Worm (Caenorhabditis elegans) whole organism, L3 larva: ENCODE measurements around the gene F02C12.1.

Experiments used
- R02D3.7 ChIP-seq: fragments of 150-350 bp; optimal IDR thresholded peaks from 2 replicates; lab custom pipeline; 2014; ENCODE audit warnings: missing biosample characterization, missing genetic modification characterization
- aly-2 ChIP-seq: fragments of 150-350 bp; optimal IDR thresholded peaks from 2 replicates; lab custom pipeline; 2014; ENCODE audit warnings: missing biosample characterization, missing genetic modification characterization
- ama-1 ChIP-seq: fragments of 150-350 bp; optimal IDR thresholded peaks from 2 replicates; lab custom pipeline; 2018
- ceh-16 ChIP-seq: sonication (generic microtip); optimal IDR thresholded peaks from 2 replicates; lab custom pipeline; 2017; ENCODE audit warnings: missing biosample characterization, missing genetic modification characterization
- ceh-28 ChIP-seq: fragments of 150-350 bp; optimal IDR thresholded peaks from 2 replicates; lab custom pipeline; 2014; ENCODE audit warnings: missing biosample characterization, missing genetic modification reagents, missing genetic modification characterization
- daf-12 ChIP-seq: fragments of 150-350 bp; optimal IDR thresholded peaks from 2 replicates; lab custom pipeline; 2014; ENCODE audit warnings: missing biosample characterization, missing genetic modification reagents, missing genetic modification characterization
- egl-27 ChIP-seq: sonication (generic microtip); optimal IDR thresholded peaks from 4 replicates; lab custom pipeline; 2017; ENCODE audit warnings: missing biosample characterization, missing genetic modification reagents, missing genetic modification characterization
- egl-5 ChIP-seq: fragments of 150-350 bp; optimal IDR thresholded peaks from 2 replicates; lab custom pipeline; 2017; ENCODE audit warnings: missing biosample characterization, missing genetic modification reagents, missing genetic modification characterization, inconsistent platforms
- elt-1 ChIP-seq: fragments of 150-350 bp; optimal IDR thresholded peaks from 2 replicates; lab custom pipeline; 2014; ENCODE audit warnings: missing biosample characterization, missing genetic modification characterization
- elt-2 ChIP-seq: sonication (generic microtip); optimal IDR thresholded peaks from 2 replicates; lab custom pipeline; 2016; ENCODE audit warnings: missing genetic modification reagents, mild to moderate bottlenecking, missing genetic modification characterization, missing compliant biosample characterization
- elt-3 ChIP-seq, 3 experiments: fragments of 150-350 bp in 1 of 3; sonication (generic microtip) in 2 of 3; optimal IDR thresholded peaks; 2 replicates in 2 of 3; 4 replicates in 1 of 3; lab custom pipeline; 2014 to 2017; ENCODE audit warnings: missing biosample characterization in 3 of 3, missing genetic modification characterization in 3 of 3
- eor-1 ChIP-seq, 2 experiments: fragments of 150-350 bp; optimal IDR thresholded peaks; 2 replicates each; lab custom pipeline; 2014 to 2018; ENCODE audit warnings: missing biosample characterization in 2 of 2, missing genetic modification characterization in 2 of 2
- fkh-10 ChIP-seq: sonication (generic microtip); optimal IDR thresholded peaks from 2 replicates; lab custom pipeline; 2017; ENCODE audit warnings: missing biosample characterization, missing genetic modification reagents, missing genetic modification characterization
- jun-1 ChIP-seq: fragments of 150-350 bp; optimal IDR thresholded peaks from 2 replicates; lab custom pipeline; 2014; ENCODE audit warnings: missing biosample characterization, missing genetic modification reagents, missing genetic modification characterization
- lin-15B ChIP-seq: fragments of 150-350 bp; optimal IDR thresholded peaks from 2 replicates; lab custom pipeline; 2014; ENCODE audit warnings: missing biosample characterization, missing genetic modification characterization
- lsy-12 ChIP-seq: sonication (generic microtip); optimal IDR thresholded peaks from 2 replicates; lab custom pipeline; 2016; ENCODE audit warnings: mild to moderate bottlenecking, missing genetic modification characterization, missing compliant biosample characterization
- mdl-1 ChIP-seq: fragments of 150-350 bp; optimal IDR thresholded peaks from 2 replicates; lab custom pipeline; 2014; ENCODE audit warnings: missing biosample characterization, missing genetic modification characterization
- mml-1 ChIP-seq: fragments of 150-350 bp; sonication (generic microtip); optimal IDR thresholded peaks from 3 replicates; lab custom pipeline; 2014; ENCODE audit warnings: missing biosample characterization, missing genetic modification characterization
- nfya-1 ChIP-seq: sonication (generic microtip); optimal IDR thresholded peaks from 2 replicates; lab custom pipeline; 2017; ENCODE audit warnings: missing genetic modification characterization, mild to moderate bottlenecking, missing compliant biosample characterization, antibody characterized with exemption, moderate library complexity; ENCODE audit not compliant: insufficient read depth
- nhr-11 ChIP-seq: fragments of 150-350 bp; optimal IDR thresholded peaks from 2 replicates; lab custom pipeline; 2014; ENCODE audit warnings: missing biosample characterization, missing genetic modification characterization
- nhr-23 ChIP-seq: fragments of 150-350 bp; optimal IDR thresholded peaks from 2 replicates; lab custom pipeline; 2014; ENCODE audit warnings: missing biosample characterization, missing genetic modification reagents, missing genetic modification characterization
- nhr-25 ChIP-seq: sonication (generic microtip); optimal IDR thresholded peaks from 2 replicates; lab custom pipeline; 2017; ENCODE audit warnings: missing biosample characterization, missing genetic modification characterization
- nhr-28 ChIP-seq: fragments of 150-350 bp; optimal IDR thresholded peaks from 2 replicates; lab custom pipeline; 2014; ENCODE audit warnings: missing biosample characterization, missing genetic modification characterization
- nhr-43 ChIP-seq: sonication (generic microtip); optimal IDR thresholded peaks from 2 replicates; lab custom pipeline; 2016; ENCODE audit warnings: mild to moderate bottlenecking, missing genetic modification characterization, missing compliant biosample characterization; ENCODE audit not compliant: poor library complexity, severe bottlenecking
- nhr-76 ChIP-seq: fragments of 150-350 bp; sonication (generic microtip); optimal IDR thresholded peaks from 5 replicates; lab custom pipeline; 2014; ENCODE audit warnings: missing biosample characterization, missing genetic modification characterization
- nhr-77 ChIP-seq: fragments of 150-350 bp; optimal IDR thresholded peaks from 2 replicates; lab custom pipeline; 2014; ENCODE audit warnings: missing biosample characterization, missing genetic modification characterization
- pha-4 ChIP-seq: fragments of 150-350 bp; optimal IDR thresholded peaks from 2 replicates; lab custom pipeline; 2014; ENCODE audit warnings: missing biosample characterization, missing genetic modification reagents, missing genetic modification characterization
- pqm-1 ChIP-seq: fragments of 150-350 bp; optimal IDR thresholded peaks from 2 replicates; lab custom pipeline; 2017; ENCODE audit warnings: missing biosample characterization, missing genetic modification characterization, inconsistent platforms
- snpc-4 ChIP-seq: fragments of 150-350 bp; optimal IDR thresholded peaks from 2 replicates; lab custom pipeline; 2014; ENCODE audit warnings: missing biosample characterization, missing genetic modification characterization
- tbx-2 ChIP-seq: sonication (generic microtip); optimal IDR thresholded peaks from 2 replicates; lab custom pipeline; 2016; ENCODE audit warnings: mild to moderate bottlenecking, missing genetic modification characterization, missing compliant biosample characterization
- unc-39 ChIP-seq: sonication (generic microtip); optimal IDR thresholded peaks from 4 replicates; lab custom pipeline; 2017; ENCODE audit warnings: missing biosample characterization, missing genetic modification characterization
- unc-62 ChIP-seq: fragments of 150-350 bp; sonication (generic microtip); optimal IDR thresholded peaks from 4 replicates; lab custom pipeline; 2014; ENCODE audit warnings: missing biosample characterization, missing genetic modification reagents, missing genetic modification characterization
- ztf-11 ChIP-seq: fragments of 150-350 bp; optimal IDR thresholded peaks from 2 replicates; lab custom pipeline; 2014; ENCODE audit warnings: missing biosample characterization, missing genetic modification characterization

Gene F02C12.1

DNA sequence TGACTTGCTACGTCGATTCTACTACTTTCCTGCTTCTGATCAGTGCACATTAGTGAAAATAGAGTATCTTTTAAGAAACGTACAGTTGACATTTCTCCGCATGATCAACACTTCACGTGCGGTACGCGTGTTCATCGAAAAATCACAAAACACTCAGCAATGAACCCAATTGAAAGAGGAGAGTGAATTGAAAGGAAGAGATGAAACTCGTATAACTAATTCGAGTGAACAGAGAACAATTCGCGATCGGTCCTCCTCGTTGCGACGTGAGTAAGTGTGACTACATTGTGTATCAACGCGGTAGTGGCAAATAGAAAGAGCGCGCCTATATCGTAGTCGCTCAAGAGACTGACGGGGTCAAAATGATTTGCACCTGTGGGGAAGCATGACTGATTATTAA, 48.4 kb upstream of the F02C12.1 start (continued):
- TF ChIP-seq egl-5 (tag; lab: Kevin White, UChicago) (peak; percentile 43), ama-1 (lab: Kevin White, UChicago) (peak; percentile 32), pqm-1 (tag; lab: Kevin White, UChicago) (peak; percentile 84), nhr-28 (tag; lab: Kevin White, UChicago) (no peak), mml-1 (tag; lab: Kevin White, UChicago) (peak; percentile 85), unc-39 (no peak), unc-62 (GFP tag; lab: Kevin White, UChicago) (no peak), nhr-76 (peak; percentile 49), aly-2 (tag; lab: Kevin White, UChicago) (no peak), eor-1 (tag; optimal IDR thresholded peaks at IDR 0.05; lab: Kevin White, UChicago) (no peak)

DNA sequence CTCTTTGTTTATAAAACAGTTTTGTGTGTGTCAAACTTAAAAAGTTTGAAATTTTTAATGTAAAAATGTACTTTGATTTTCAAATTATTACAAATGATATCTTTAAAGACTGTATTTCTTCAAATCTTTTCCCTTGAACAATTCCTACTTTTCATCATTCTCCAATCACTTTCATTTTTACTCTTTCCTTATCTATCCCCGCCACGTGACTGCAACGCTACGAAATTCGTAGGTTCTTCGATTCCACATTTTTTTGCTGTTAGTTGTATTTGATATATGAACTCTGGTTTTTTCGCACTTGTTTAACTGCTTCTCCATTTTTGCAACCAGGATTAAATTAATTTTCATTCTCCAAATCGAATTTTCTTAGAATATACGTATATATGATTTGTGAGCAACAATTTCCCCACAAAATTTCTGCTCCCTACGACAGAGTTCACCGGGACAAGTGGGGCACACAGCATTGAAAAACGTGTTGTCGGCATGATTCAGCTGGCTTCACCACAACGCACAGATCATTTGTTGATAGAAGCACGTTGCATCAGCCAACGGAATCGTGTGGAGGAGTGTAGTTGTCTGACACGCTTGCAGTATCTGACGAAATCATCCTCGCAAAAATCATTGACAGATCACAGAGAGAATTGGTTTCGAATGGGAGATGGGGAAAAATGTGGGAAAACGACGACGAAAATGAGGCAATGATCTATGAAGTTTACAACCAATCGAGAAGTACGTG, 47.0 kb upstream of the F02C12.1 start:
- TF ChIP-seq fkh-10 (GFP tag; lab: Kevin White, UChicago) (no peak), nhr-23 (peak; percentile 46), nhr-25 (tag; lab: Kevin White, UChicago) (no peak), egl-27 (peak; percentile 51), jun-1 (tag; lab: Kevin White, UChicago) (peak; percentile 20), R02D3.7 (tag; lab: Kevin White, UChicago) (no peak), nhr-11 (tag; lab: Kevin White, UChicago) (peak; percentile 85), elt-1 (tag; lab: Kevin White, UChicago) (no peak), ama-1 (lab: Kevin White, UChicago) (peak; percentile 73), snpc-4 (tag; lab: Kevin White, UChicago) (no peak), nfya-1 (tag; lab: Kevin White, UChicago) (peak; percentile 39), egl-5 (tag; lab: Kevin White, UChicago) (peak; percentile 33), nhr-76 (peak; percentile 27), elt-2 (tag; lab: Kevin White, UChicago) (peak; percentile 73), tbx-2 (tag; lab: Kevin White, UChicago) (peak; percentile 17), nhr-43 (tag; lab: Kevin White, UChicago) (peak; percentile 84)

DNA sequence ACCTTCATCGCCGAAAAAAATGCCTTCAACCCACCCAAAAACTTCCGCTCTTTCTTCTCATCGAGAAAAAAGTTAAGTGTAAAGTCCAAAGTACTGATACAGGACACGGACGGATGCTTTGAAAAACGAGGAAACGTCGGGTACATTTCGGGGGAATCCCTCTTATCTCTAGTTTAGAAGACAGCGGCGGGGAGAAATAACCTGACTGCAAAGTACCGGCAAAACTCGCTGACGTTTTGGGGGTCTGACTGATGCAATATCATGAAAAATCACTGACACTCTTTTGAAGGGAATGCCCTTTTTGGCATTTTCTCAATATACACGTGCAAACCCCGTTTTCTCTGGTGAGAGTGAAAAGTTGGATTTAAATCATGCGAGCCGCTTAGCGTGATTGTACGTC, 45.4 kb upstream of the F02C12.1 start:
- TF ChIP-seq jun-1 (tag; lab: Kevin White, UChicago), result peak; percentile 87
- TF ChIP-seq lin-15B, result no peak
- TF ChIP-seq mml-1 (tag; lab: Kevin White, UChicago), result peak; percentile 14
- TF ChIP-seq nhr-23, result peak; percentile 87
- no peak for TF ChIP-seq ceh-28
- peak; percentile 68 for TF ChIP-seq unc-62 (GFP tag; lab: Kevin White, UChicago)
- no peak for TF ChIP-seq daf-12 (tag; lab: Kevin White, UChicago)
- TF ChIP-seq elt-2 (tag; lab: Kevin White, UChicago), result peak; percentile 83
- peak; percentile 86 for TF ChIP-seq mdl-1 (tag; lab: Kevin White, UChicago)
- TF ChIP-seq ztf-11 (tag; lab: Kevin White, UChicago), result no peak
- TF ChIP-seq nhr-43 (tag; lab: Kevin White, UChicago), result peak; percentile 90
- peak; percentile 45 for TF ChIP-seq R02D3.7 (tag; lab: Kevin White, UChicago)
- TF ChIP-seq nhr-11 (tag; lab: Kevin White, UChicago), result peak; percentile 45
- TF ChIP-seq nfya-1 (tag; lab: Kevin White, UChicago), result peak; percentile 44
- peak; percentile 71 for TF ChIP-seq pqm-1 (tag; lab: Kevin White, UChicago)
- TF ChIP-seq elt-3 (tag; optimal IDR thresholded peaks at IDR 0.05; lab: Kevin White, UChicago), result peak in 1 of 3 experiments; percentile 75
- TF ChIP-seq nhr-77 (tag; lab: Kevin White, UChicago), result no peak
- peak; percentile 60 for TF ChIP-seq tbx-2 (tag; lab: Kevin White, UChicago)
- peak; percentile 85 for TF ChIP-seq egl-27
- TF ChIP-seq lsy-12 (tag; lab: Kevin White, UChicago), result peak; percentile 24
- peak; percentile 43 for TF ChIP-seq nhr-76
- no peak for TF ChIP-seq aly-2 (tag; lab: Kevin White, UChicago)
- peak; percentile 21 for TF ChIP-seq pha-4 (tag; lab: Kevin White, UChicago)
- peak; percentile 87 for TF ChIP-seq nhr-25 (tag; lab: Kevin White, UChicago)
- TF ChIP-seq, all 47 proteins: peak for 18

DNA sequence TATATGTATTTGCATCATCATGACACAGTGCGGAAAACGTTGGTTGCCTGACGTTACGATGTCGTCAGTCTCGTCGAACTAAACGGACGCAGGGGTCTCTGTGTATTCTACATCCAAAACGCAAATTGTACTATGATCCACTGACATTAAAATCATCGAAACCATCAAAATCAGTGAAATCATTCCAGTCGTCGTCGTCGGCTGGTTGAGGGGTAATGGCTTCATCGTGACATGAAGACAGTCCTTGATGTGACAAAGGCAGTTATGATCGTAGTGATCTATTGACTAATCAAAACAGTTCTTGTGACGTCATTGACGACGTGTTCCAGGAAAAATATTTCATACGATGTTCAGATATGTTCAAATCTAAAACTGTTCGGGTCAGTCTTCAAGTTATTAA, 44.2 kb upstream of the F02C12.1 start:
- TF ChIP-seq nhr-43 (tag; lab: Kevin White, UChicago) (peak; percentile 79), ceh-16 (no peak), nhr-25 (tag; lab: Kevin White, UChicago) (peak; percentile 44)
